Worm (Caenorhabditis elegans): ENCODE measurements around the gene ZK112.4.

DNA sequence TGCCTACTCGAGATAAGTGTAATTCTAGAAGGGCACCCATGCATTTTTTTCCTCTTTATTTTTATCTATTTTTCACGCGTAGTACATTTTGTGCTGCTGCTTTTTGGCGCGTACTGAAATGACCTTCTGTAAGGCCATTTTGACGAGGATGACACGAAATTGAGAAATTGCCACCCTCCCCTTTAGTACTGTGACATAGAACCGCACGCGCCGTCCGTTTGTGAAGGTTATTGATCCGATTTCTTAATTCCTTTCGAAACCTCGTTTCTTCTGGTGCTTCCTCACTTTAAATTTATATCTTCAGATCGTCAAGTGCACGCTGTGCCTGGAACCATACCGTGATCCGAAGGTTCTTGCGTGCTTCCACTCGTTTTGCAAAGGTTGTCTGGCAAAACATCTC lies 1.3 kb upstream of the ZK112.4 start:
- TF ChIP-seq klf-2 (GFP tag; conservative IDR thresholded peaks at IDR 0.05) (no peak), med-1 (GFP tag; optimal IDR thresholded peaks at IDR 0.05; ENCODE audit: insufficient read depth) (no peak), tab-1 (GFP tag; IDR thresholded peaks at IDR 0.05) (no peak), flt-1 (GFP tag; IDR thresholded peaks at IDR 0.05) (no peak), ztf-29 (GFP tag; IDR thresholded peaks at IDR 0.05) (no peak)

Measured in whole organism, midembryonic.